Fruit fly (Drosophila melanogaster) Kc167 (cell line): ENCODE data around the gene CG4768.

Experiments used
- Myc ChIP-seq: fragments of >200 bp; optimal IDR thresholded peaks from 2 replicates; lab custom pipeline; 2017; ENCODE audit warnings: missing external identifiers
- h ChIP-seq: fragments of >200 bp; optimal IDR thresholded peaks from 3 replicates; lab custom pipeline; 2018; ENCODE audit warnings: missing external identifiers
- insv ChIP-seq: fragments of >200 bp; optimal IDR thresholded peaks from 3 replicates; lab custom pipeline; 2018; ENCODE audit warnings: missing external identifiers
- psq ChIP-seq: fragments of >200 bp; optimal IDR thresholded peaks from 2 replicates; lab custom pipeline; 2017; ENCODE audit warnings: missing external identifiers

- TF ChIP-seq psq (lab: Kevin White, UChicago) (no peak), h (lab: Kevin White, UChicago) (no peak), insv (lab: Kevin White, UChicago) (no peak), Myc (no peak)
Observed at dm6 chrX:16820665-16821064, 28.7 kb downstream of the CG4768 start.
